Worm (Caenorhabditis elegans) whole organism, young adult: Measurements from ENCODE around the gene Y6D1A.1.
A peak's percentile ranks its signal among the peaks of the same experiment; 100 is the strongest.

Experiments used
- B0019.2 ChIP-seq: fragments of 200-800 bp; sonication (Bioruptor generic); conservative IDR thresholded peaks from 2 replicates; pipeline ENCODE4 v1.3.6; 2022; ENCODE audit warnings: missing genetic modification reagents, missing genetic modification characterization, missing compliant biosample characterization
- B0035.1 ChIP-seq: sonication (generic microtip); optimal IDR thresholded peaks from 2 replicates; lab custom pipeline; 2016; ENCODE audit warnings: missing genetic modification characterization, mild to moderate bottlenecking, missing compliant biosample characterization, missing genotype, missing genetic modification reagents
- C17E4.6 ChIP-seq: fragments of 200-800 bp; sonication (Bioruptor generic); IDR thresholded peaks from 2 replicates; pipeline ENCODE4 v1.3.6; 2022; ENCODE audit warnings: missing genetic modification reagents, missing genetic modification characterization, missing compliant biosample characterization
- F33H1.4 ChIP-seq: fragments of 200-800 bp; sonication (Bioruptor generic); IDR thresholded peaks from 2 replicates; pipeline ENCODE4 v1.3.6; 2022; ENCODE audit warnings: missing genetic modification reagents, missing genetic modification characterization, missing compliant biosample characterization
- F37B4.10 ChIP-seq: fragments of 200-800 bp; sonication (Bioruptor generic); IDR thresholded peaks from 2 replicates; pipeline ENCODE4 v1.3.6; 2022; ENCODE audit warnings: missing genetic modification characterization, missing compliant biosample characterization
- F39B2.1 ChIP-seq: fragments of 200-800 bp; sonication (Bioruptor generic); IDR thresholded peaks from 2 replicates; pipeline ENCODE4 v1.3.6; 2022; ENCODE audit warnings: missing genetic modification reagents, missing genetic modification characterization, missing compliant biosample characterization
- F52B5.7 ChIP-seq: sonication (generic microtip); optimal IDR thresholded peaks from 2 replicates; lab custom pipeline; 2016; ENCODE audit warnings: mild to moderate bottlenecking, missing genetic modification characterization, missing compliant biosample characterization
- F55B11.4 ChIP-seq: sonication (generic microtip); optimal IDR thresholded peaks from 2 replicates; lab custom pipeline; 2016; ENCODE audit warnings: missing compliant biosample characterization, missing genetic modification characterization, borderline replicate concordance; ENCODE audit not compliant: insufficient read depth
- F57A8.1 ChIP-seq: fragments of 200-800 bp; sonication (Bioruptor generic); optimal IDR thresholded peaks from 2 replicates; lab custom pipeline; 2018; ENCODE audit warnings: mild to moderate bottlenecking, missing genetic modification characterization, moderate library complexity, missing compliant biosample characterization
- T07F8.4 ChIP-seq: sonication (generic microtip); optimal IDR thresholded peaks from 2 replicates; lab custom pipeline; 2016; ENCODE audit warnings: mild to moderate bottlenecking, missing genetic modification characterization, moderate library complexity, missing compliant biosample characterization
- T26A5.8 ChIP-seq: sonication (generic microtip); optimal IDR thresholded peaks from 2 replicates; lab custom pipeline; 2016; ENCODE audit warnings: missing genetic modification characterization, missing compliant biosample characterization
- Y56A3A.18 ChIP-seq: fragments of 200-800 bp; sonication (Bioruptor generic); IDR thresholded peaks from 2 replicates; pipeline ENCODE4 v1.3.6; 2022; ENCODE audit warnings: missing genetic modification reagents, missing genetic modification characterization, missing compliant biosample characterization
- Y95B8A.8 ChIP-seq: fragments of 200-800 bp; sonication (Bioruptor generic); IDR thresholded peaks from 2 replicates; pipeline ENCODE4 v1.3.6; 2022; ENCODE audit warnings: missing genetic modification reagents, missing genetic modification characterization, missing compliant biosample characterization
- ama-1 ChIP-seq, 3 experiments: fragments of 150-350 bp in 1 of 3; sonication (generic microtip) in 2 of 3; optimal IDR thresholded peaks; 2 replicates each; lab custom pipeline; 2014 to 2018; ENCODE audit warnings: missing biosample characterization in 2 of 3, missing genetic modification characterization in 2 of 3, missing genetic modification reagents in 2 of 3
- aptf-2 ChIP-seq: fragments of 200-800 bp; sonication (Bioruptor generic); conservative IDR thresholded peaks from 2 replicates; pipeline ENCODE4 v1.3.6; 2022; ENCODE audit warnings: missing genetic modification reagents, missing genetic modification characterization, missing compliant biosample characterization
- aptf-3 ChIP-seq: fragments of 200-800 bp; sonication (Bioruptor generic); IDR thresholded peaks from 2 replicates; pipeline ENCODE4 v1.3.6; 2022; ENCODE audit warnings: missing genetic modification characterization, missing compliant biosample characterization
- athp-1 ChIP-seq: sonication (generic microtip); optimal IDR thresholded peaks from 2 replicates; lab custom pipeline; 2017; ENCODE audit warnings: mild to moderate bottlenecking, missing genetic modification characterization, missing compliant biosample characterization
- attf-5 ChIP-seq: fragments of 200-800 bp; sonication (Bioruptor generic); optimal IDR thresholded peaks from 2 replicates; lab custom pipeline; 2018; ENCODE audit warnings: mild to moderate bottlenecking, missing genetic modification characterization, missing compliant biosample characterization
- attf-6 ChIP-seq: fragments of 200-800 bp; sonication (Bioruptor generic); IDR thresholded peaks from 2 replicates; pipeline ENCODE4 v1.3.6; 2022; ENCODE audit warnings: missing genetic modification reagents, missing genetic modification characterization, missing compliant biosample characterization
- bed-1 ChIP-seq: fragments of 200-800 bp; sonication (Bioruptor generic); IDR thresholded peaks from 2 replicates; pipeline ENCODE4 v1.3.6; 2022; ENCODE audit warnings: missing genetic modification reagents, missing genetic modification characterization, missing compliant biosample characterization
- bed-2 ChIP-seq: fragments of 200-800 bp; sonication (Bioruptor generic); IDR thresholded peaks from 2 replicates; pipeline ENCODE4 v1.3.6; 2022; ENCODE audit warnings: missing genetic modification reagents, missing genetic modification characterization, missing compliant biosample characterization
- cebp-2 ChIP-seq: fragments of 200-800 bp; sonication (Bioruptor generic); IDR thresholded peaks from 2 replicates; pipeline ENCODE4 v1.3.6; 2022; ENCODE audit warnings: missing genetic modification characterization, missing compliant biosample characterization
- ceh-58 ChIP-seq: fragments of 200-800 bp; sonication (Bioruptor generic); IDR thresholded peaks from 2 replicates; pipeline ENCODE4 v1.3.6; 2022; ENCODE audit warnings: missing genetic modification characterization, missing compliant biosample characterization
- dpff-1 ChIP-seq: sonication (generic microtip); optimal IDR thresholded peaks from 2 replicates; lab custom pipeline; 2017; ENCODE audit warnings: mild to moderate bottlenecking, missing genetic modification characterization, missing compliant biosample characterization
- fkh-3 ChIP-seq: sonication (generic microtip); optimal IDR thresholded peaks from 2 replicates; lab custom pipeline; 2016; ENCODE audit warnings: mild to moderate bottlenecking, missing genetic modification characterization, missing compliant biosample characterization
- hlh-12 ChIP-seq: sonication (generic microtip); optimal IDR thresholded peaks from 2 replicates; lab custom pipeline; 2016; ENCODE audit warnings: missing genetic modification characterization, missing compliant biosample characterization
- hlh-26 ChIP-seq: fragments of 200-800 bp; sonication (Bioruptor generic); conservative IDR thresholded peaks from 2 replicates; pipeline ENCODE4 v1.3.6; 2022; ENCODE audit warnings: missing genetic modification reagents, missing genetic modification characterization, missing compliant biosample characterization
- hsf-1 ChIP-seq: fragments of 200-800 bp; sonication (Bioruptor generic); IDR thresholded peaks from 2 replicates; pipeline ENCODE4 v1.3.6; 2022; ENCODE audit warnings: missing genetic modification reagents, missing genetic modification characterization, missing compliant biosample characterization
- let-607 ChIP-seq, 2 experiments: fragments of 200-800 bp in 1 of 2; sonication (Bioruptor generic) in 1 of 2; sonication (generic microtip) in 1 of 2; optimal IDR thresholded peaks; 2 replicates each; lab custom pipeline; 2016 to 2018; ENCODE audit warnings: mild to moderate bottlenecking in 2 of 2, missing compliant biosample characterization in 2 of 2, missing genetic modification characterization in 2 of 2, moderate library complexity in 2 of 2, missing genotype in 1 of 2
- lin-54 ChIP-seq: fragments of 200-800 bp; sonication (Bioruptor generic); optimal IDR thresholded peaks from 2 replicates; lab custom pipeline; 2018; ENCODE audit warnings: mild to moderate bottlenecking, missing genetic modification characterization, missing compliant biosample characterization
- lsl-1 ChIP-seq: fragments of 200-800 bp; sonication (Bioruptor generic); optimal IDR thresholded peaks from 2 replicates; lab custom pipeline; 2018; ENCODE audit warnings: mild to moderate bottlenecking, missing genetic modification characterization, moderate library complexity, missing compliant biosample characterization
- lsy-27 ChIP-seq: sonication (generic microtip); optimal IDR thresholded peaks from 2 replicates; lab custom pipeline; 2017; ENCODE audit warnings: missing genetic modification characterization, mild to moderate bottlenecking, missing compliant biosample characterization, antibody characterized with exemption, missing genotype, borderline replicate concordance; ENCODE audit not compliant: insufficient read depth
- mel-28 ChIP-seq: sonication (generic microtip); optimal IDR thresholded peaks from 2 replicates; lab custom pipeline; 2016; ENCODE audit warnings: borderline replicate concordance, mild to moderate bottlenecking, missing genetic modification characterization, missing compliant biosample characterization
- nfyb-1 ChIP-seq: fragments of 200-800 bp; sonication (Bioruptor generic); IDR thresholded peaks from 2 replicates; pipeline ENCODE4 v1.3.6; 2022; ENCODE audit warnings: missing genetic modification reagents, missing genetic modification characterization, missing compliant biosample characterization
- nhr-80 ChIP-seq: sonication (generic microtip); optimal IDR thresholded peaks from 2 replicates; lab custom pipeline; 2016; ENCODE audit warnings: missing genetic modification characterization, missing compliant biosample characterization
- pbrm-1 ChIP-seq: fragments of 200-800 bp; sonication (Bioruptor generic); IDR thresholded peaks from 2 replicates; pipeline ENCODE4 v1.3.6; 2022; ENCODE audit warnings: missing genetic modification reagents, missing genetic modification characterization, missing compliant biosample characterization
- pha-4 ChIP-seq: fragments of 150-350 bp; sonication (generic microtip); optimal IDR thresholded peaks from 2 replicates; lab custom pipeline; 2014; ENCODE audit warnings: missing biosample characterization, missing genetic modification reagents, missing genetic modification characterization
- rcor-1 ChIP-seq: fragments of 200-800 bp; sonication (Bioruptor generic); IDR thresholded peaks from 2 replicates; pipeline ENCODE4 v1.3.6; 2022; ENCODE audit warnings: missing genetic modification reagents, missing genetic modification characterization, missing compliant biosample characterization
- rpc-1 ChIP-seq, 2 experiments: fragments of 150-350 bp in 1 of 2; sonication (generic microtip) in 1 of 2; optimal IDR thresholded peaks; 2 replicates each; lab custom pipeline; 2014 to 2018; ENCODE audit warnings: missing biosample characterization in 1 of 2, missing genetic modification characterization in 1 of 2, missing genetic modification reagents in 1 of 2, missing genotype in 1 of 2
- sea-2 ChIP-seq: fragments of 200-800 bp; sonication (Bioruptor generic); IDR thresholded peaks from 2 replicates; pipeline ENCODE4 v1.3.6; 2022; ENCODE audit warnings: missing genetic modification characterization, missing compliant biosample characterization
- snpc-4 ChIP-seq, 5 experiments: fragments of 150-350 bp in 1 of 5; sonication (generic microtip) in 4 of 5; optimal IDR thresholded peaks; 2 replicates each; lab custom pipeline; 2014 to 2018; ENCODE audit warnings: missing genetic modification characterization in 5 of 5, missing biosample characterization in 3 of 5, antibody characterized with exemption in 2 of 5, mild to moderate bottlenecking in 2 of 5, missing compliant biosample characterization in 2 of 5, missing genotype in 2 of 5, moderate library complexity in 2 of 5, missing genetic modification reagents in 1 of 5
- sptf-2 ChIP-seq: fragments of 200-800 bp; sonication (Bioruptor generic); optimal IDR thresholded peaks from 2 replicates; lab custom pipeline; 2018; ENCODE audit warnings: mild to moderate bottlenecking, missing genetic modification characterization, missing compliant biosample characterization
- tbx-9 ChIP-seq: sonication (generic microtip); optimal IDR thresholded peaks from 2 replicates; lab custom pipeline; 2016; ENCODE audit warnings: borderline replicate concordance, missing genetic modification characterization, inconsistent platforms, missing compliant biosample characterization
- tlf-1 ChIP-seq: fragments of 200-800 bp; sonication (Bioruptor generic); optimal IDR thresholded peaks from 2 replicates; lab custom pipeline; 2018; ENCODE audit warnings: mild to moderate bottlenecking, missing genetic modification characterization, missing compliant biosample characterization
- unc-62 ChIP-seq: fragments of 150-350 bp; optimal IDR thresholded peaks from 2 replicates; lab custom pipeline; 2014; ENCODE audit warnings: missing biosample characterization, missing genetic modification reagents, missing genetic modification characterization
- ztf-22 ChIP-seq: fragments of 200-800 bp; sonication (Bioruptor generic); optimal IDR thresholded peaks from 2 replicates; lab custom pipeline; 2018; ENCODE audit warnings: mild to moderate bottlenecking, missing genetic modification characterization, moderate library complexity, missing compliant biosample characterization
- ztf-26 ChIP-seq: sonication (generic microtip); optimal IDR thresholded peaks from 2 replicates; lab custom pipeline; 2017; ENCODE audit warnings: missing genetic modification characterization, missing compliant biosample characterization
- ztf-28 ChIP-seq: fragments of 200-800 bp; sonication (Bioruptor generic); IDR thresholded peaks from 2 replicates; pipeline ENCODE4 v1.3.6; 2022; ENCODE audit warnings: missing genetic modification reagents, missing genetic modification characterization, missing compliant biosample characterization

The Y6D1A.1 gene

ce11 chrII:11860623-11861079 lies 37.2 kb upstream of the Y6D1A.1 start, which contains the start of gene K12D12.5 (continued):
- no peak for TF ChIP-seq F39B2.1 (GFP tag; lab: Robert Waterston, UW)
- no peak for TF ChIP-seq lsy-27
- no peak for TF ChIP-seq sea-2 (GFP tag; lab: Robert Waterston, UW)
- TF ChIP-seq ztf-22 (GFP tag; lab: Kevin White, UChicago) = no peak
- TF ChIP-seq B0035.1 = no peak
- no peak for TF ChIP-seq tlf-1 (GFP tag; lab: Kevin White, UChicago)
- TF ChIP-seq unc-62 (GFP tag; lab: Kevin White, UChicago) = no peak
- TF ChIP-seq sptf-2 (GFP tag; lab: Kevin White, UChicago) = no peak
- no peak for TF ChIP-seq C17E4.6 (GFP tag; lab: Robert Waterston, UW)
- no peak for TF ChIP-seq hsf-1 (GFP tag; lab: Robert Waterston, UW)
- TF ChIP-seq pbrm-1 (GFP tag; lab: Robert Waterston, UW) = no peak
- TF ChIP-seq B0019.2 (GFP tag; lab: Robert Waterston, UW) = peak; percentile 35; the same call in 1 of the 2 replicates
- TF ChIP-seq bed-2 (GFP tag; lab: Robert Waterston, UW) = peak; percentile 67
- no peak for TF ChIP-seq bed-1 (GFP tag; lab: Robert Waterston, UW)
- TF ChIP-seq pha-4 = no peak
- TF ChIP-seq aptf-2 (GFP tag; lab: Robert Waterston, UW) = no peak
- peak; percentile 56 for TF ChIP-seq lin-54 (GFP tag; lab: Kevin White, UChicago)
- TF ChIP-seq Y56A3A.18 (GFP tag; lab: Robert Waterston, UW) = no peak
- no peak for TF ChIP-seq ztf-26
- no peak for TF ChIP-seq attf-5 (GFP tag; lab: Kevin White, UChicago)
- no peak for TF ChIP-seq F57A8.1 (GFP tag; lab: Kevin White, UChicago)
- TF ChIP-seq hlh-26 (GFP tag; lab: Robert Waterston, UW) = no peak
- TF ChIP-seq ceh-58 (GFP tag; lab: Robert Waterston, UW) = no peak
- TF ChIP-seq aptf-3 = no peak
- TF ChIP-seq F55B11.4 (tag; lab: Kevin White, UChicago) = no peak
- TF ChIP-seq lsl-1 (GFP tag; lab: Kevin White, UChicago) = peak; percentile 92
- TF ChIP-seq cebp-2 (GFP tag; lab: Robert Waterston, UW) = 0 out of 2 replicates have a peak, but pooled peaks have one; percentile 17
- TF ChIP-seq nfyb-1 (GFP tag; lab: Robert Waterston, UW) = no peak
- no peak for TF ChIP-seq tbx-9 (tag; lab: Kevin White, UChicago)
- TF ChIP-seq rpc-1 (optimal IDR thresholded peaks at IDR 0.05; lab: Kevin White, UChicago) = no peak
- no peak for TF ChIP-seq rpc-1 (tag; optimal IDR thresholded peaks at IDR 0.05; lab: Kevin White, UChicago)
- 0 out of 2 replicates have a peak, but pooled peaks have one; percentile 24 for TF ChIP-seq rcor-1 (GFP tag; lab: Robert Waterston, UW)
- 0 out of 2 replicates have a peak, but pooled peaks have one; percentile 65 for TF ChIP-seq ztf-28 (GFP tag; lab: Robert Waterston, UW)
- no peak for TF ChIP-seq F52B5.7
- TF ChIP-seq snpc-4 (GFP tag; optimal IDR thresholded peaks at IDR 0.05; lab: Kevin White, UChicago) = no peak
- TF ChIP-seq snpc-4 (tag; optimal IDR thresholded peaks at IDR 0.05; lab: Kevin White, UChicago) = no peak
- no peak for TF ChIP-seq fkh-3
- TF ChIP-seq T07F8.4 (tag; lab: Kevin White, UChicago) = no peak
- no peak for TF ChIP-seq hlh-12 (tag; lab: Kevin White, UChicago)
- no peak for TF ChIP-seq T26A5.8 (tag; lab: Kevin White, UChicago)
- no peak for TF ChIP-seq F37B4.10 (GFP tag; lab: Robert Waterston, UW)
- TF ChIP-seq ama-1 (optimal IDR thresholded peaks at IDR 0.05; lab: Kevin White, UChicago) = no peak
- TF ChIP-seq ama-1 (GFP tag; optimal IDR thresholded peaks at IDR 0.05; lab: Kevin White, UChicago) = no peak
- no peak for TF ChIP-seq mel-28 (tag; lab: Kevin White, UChicago)
- TF ChIP-seq let-607 (tag; optimal IDR thresholded peaks at IDR 0.05; lab: Kevin White, UChicago) = no peak
- TF ChIP-seq dpff-1 = no peak
- TF ChIP-seq nhr-80 (tag; lab: Kevin White, UChicago) = no peak
- no peak for TF ChIP-seq Y95B8A.8 (GFP tag; lab: Robert Waterston, UW)
- TF ChIP-seq attf-6 (GFP tag; lab: Robert Waterston, UW) = no peak
- TF ChIP-seq athp-1 = peak; percentile 97
- TF ChIP-seq F33H1.4 (GFP tag; lab: Robert Waterston, UW) = peak; percentile 64; the same call in 1 of the 2 replicates
